Fruit fly (Drosophila melanogaster) whole organism, embryonic: ENCODE results near the gene jv.

Source experiments
- Abd-B ChIP-seq: fragments of 200-800 bp; sonication (Bioruptor generic); optimal IDR thresholded peaks from 2 replicates; lab custom pipeline; 2018; ENCODE audit warnings: missing biosample characterization, mild to moderate bottlenecking, missing genetic modification characterization, moderate library complexity
- Antp ChIP-seq: fragments of 200-800 bp; sonication (Bioruptor generic); optimal IDR thresholded peaks from 3 replicates; lab custom pipeline; 2016; ENCODE audit warnings: missing biosample characterization, missing genetic modification characterization
- Atf6 ChIP-seq: fragments of 200-800 bp; sonication (Bioruptor generic); IDR thresholded peaks from 2 replicates; pipeline ENCODE4 v1.3.6; 2022; ENCODE audit warnings: missing biosample characterization, missing genetic modification characterization
- BEAF-32 ChIP-seq: fragments of 200-800 bp; sonication (Bioruptor generic); optimal IDR thresholded peaks from 3 replicates; lab custom pipeline; 2017; ENCODE audit warnings: missing biosample characterization, missing genetic modification characterization, mild to moderate bottlenecking, moderate library complexity, missing genetic modification reagents
- Bdp1 ChIP-seq: fragments of 200-800 bp; sonication (Bioruptor generic); optimal IDR thresholded peaks from 3 replicates; lab custom pipeline; 2016; ENCODE audit warnings: missing biosample characterization, missing genetic modification characterization
- Bteb2 ChIP-seq: fragments of 200-800 bp; sonication (Bioruptor generic); optimal IDR thresholded peaks from 2 replicates; lab custom pipeline; 2016; ENCODE audit warnings: missing biosample characterization, missing genetic modification characterization
- CG10565 ChIP-seq: fragments of 200-800 bp; sonication (Bioruptor generic); optimal IDR thresholded peaks from 3 replicates; lab custom pipeline; 2016; ENCODE audit warnings: missing biosample characterization, mild to moderate bottlenecking, missing genetic modification characterization
- CG13296 ChIP-seq: fragments of 200-800 bp; sonication (Bioruptor generic); optimal IDR thresholded peaks from 3 replicates; lab custom pipeline; 2018; ENCODE audit warnings: missing biosample characterization, mild to moderate bottlenecking, missing genetic modification characterization
- CG1647 ChIP-seq: fragments of 200-800 bp; sonication (Bioruptor generic); optimal IDR thresholded peaks from 3 replicates; lab custom pipeline; 2016; ENCODE audit warnings: missing biosample characterization, missing genetic modification characterization
- CG17829 ChIP-seq: fragments of 200-800 bp; optimal IDR thresholded peaks from 2 replicates; lab custom pipeline; 2019; ENCODE audit warnings: missing biosample characterization, mild to moderate bottlenecking, missing genetic modification characterization, moderate library complexity
- CG2712 ChIP-seq: fragments of 200-800 bp; optimal IDR thresholded peaks from 3 replicates; lab custom pipeline; 2019; ENCODE audit warnings: missing biosample characterization, mild to moderate bottlenecking, missing genetic modification characterization, moderate library complexity
- CG3726 ChIP-seq: fragments of 200-800 bp; sonication (Bioruptor generic); IDR thresholded peaks from 3 replicates; pipeline ENCODE4, ENCODE4 v1.3.6; 2022; ENCODE audit warnings: missing biosample characterization, missing genetic modification characterization
- CG3838 ChIP-seq: fragments of 200-800 bp; sonication (Bioruptor generic); optimal IDR thresholded peaks from 3 replicates; lab custom pipeline; 2016; ENCODE audit warnings: missing biosample characterization, missing genetic modification characterization
- CG4328 ChIP-seq: fragments of 200-800 bp; sonication (Bioruptor generic); optimal IDR thresholded peaks from 3 replicates; lab custom pipeline; 2017; ENCODE audit warnings: missing biosample characterization, missing genetic modification reagents, missing genetic modification characterization
- CG6175 ChIP-seq: fragments of 200-800 bp; sonication (Bioruptor generic); IDR thresholded peaks from 3 replicates; pipeline ENCODE4 v1.3.6; 2022; ENCODE audit warnings: missing biosample characterization, missing genetic modification characterization
- CG9797 ChIP-seq: fragments of 200-800 bp; sonication (Bioruptor generic); optimal IDR thresholded peaks from 3 replicates; lab custom pipeline; 2018; ENCODE audit warnings: missing biosample characterization, mild to moderate bottlenecking, missing genetic modification characterization
- CG9817 ChIP-seq: fragments of 200-800 bp; sonication (Bioruptor generic); optimal IDR thresholded peaks from 2 replicates; lab custom pipeline; 2018; ENCODE audit warnings: missing biosample characterization, mild to moderate bottlenecking, missing genetic modification characterization, moderate library complexity
- CG9932 ChIP-seq: fragments of 200-800 bp; sonication (Bioruptor generic); IDR thresholded peaks from 2 replicates; pipeline ENCODE4 v1.3.6; 2022; ENCODE audit warnings: missing biosample characterization, missing genetic modification characterization
- Doc2 ChIP-seq: fragments of 200-800 bp; sonication (Bioruptor generic); IDR thresholded peaks from 2 replicates; pipeline ENCODE4 v1.3.6; 2022; ENCODE audit warnings: missing biosample characterization, missing genetic modification characterization
- Dref ChIP-seq: fragments of 200-800 bp; sonication (Bioruptor generic); IDR thresholded peaks from 2 replicates; pipeline ENCODE4 v1.3.6; 2022; ENCODE audit warnings: missing biosample characterization, missing genetic modification characterization
- Fer3 ChIP-seq: fragments of 200-800 bp; sonication (Bioruptor generic); optimal IDR thresholded peaks from 2 replicates; lab custom pipeline; 2018; ENCODE audit warnings: missing biosample characterization, mild to moderate bottlenecking, missing genetic modification characterization, moderate library complexity
- H2.0 ChIP-seq: fragments of 200-800 bp; sonication (Bioruptor generic); IDR thresholded peaks from 2 replicates; pipeline ENCODE4 v1.3.6; 2022; ENCODE audit warnings: missing biosample characterization, missing genetic modification characterization
- HHEX ChIP-seq: fragments of 200-800 bp; sonication (Bioruptor generic); optimal IDR thresholded peaks from 3 replicates; lab custom pipeline; 2017; ENCODE audit warnings: missing biosample characterization, mild to moderate bottlenecking, missing genetic modification characterization, missing genetic modification reagents
- HLH54F ChIP-seq: fragments of 200-800 bp; sonication (Bioruptor generic); optimal IDR thresholded peaks from 3 replicates; lab custom pipeline; 2016; ENCODE audit warnings: missing biosample characterization, missing genetic modification characterization
- Oaz ChIP-seq: fragments of 200-800 bp; sonication (Bioruptor generic); IDR thresholded peaks from 2 replicates; pipeline ENCODE4 v1.3.6; 2022; ENCODE audit warnings: missing biosample characterization, missing genetic modification characterization
- PHDP ChIP-seq: fragments of 200-800 bp; sonication (Bioruptor generic); optimal IDR thresholded peaks from 3 replicates; lab custom pipeline; 2018; ENCODE audit warnings: missing biosample characterization, mild to moderate bottlenecking, missing genetic modification characterization, moderate library complexity
- Sin3A ChIP-seq: fragments of >200 bp; optimal IDR thresholded peaks from 2 replicates; lab custom pipeline; 2018
- Six4 ChIP-seq: fragments of 200-800 bp; sonication (Bioruptor generic); optimal IDR thresholded peaks from 2 replicates; lab custom pipeline; 2016; ENCODE audit warnings: missing biosample characterization, missing genetic modification characterization
- Sox102F ChIP-seq: fragments of 200-800 bp; sonication (Bioruptor generic); optimal IDR thresholded peaks from 2 replicates; lab custom pipeline; 2018; ENCODE audit warnings: missing biosample characterization, mild to moderate bottlenecking, missing genetic modification characterization, moderate library complexity
- Taf1 ChIP-seq: fragments of 200-800 bp; sonication (Bioruptor generic); IDR thresholded peaks from 2 replicates; pipeline ENCODE4 v1.3.6; 2022; ENCODE audit warnings: missing biosample characterization, missing genetic modification characterization
- aop ChIP-seq: fragments of 200-800 bp; sonication (Bioruptor generic); IDR thresholded peaks from 2 replicates; pipeline ENCODE4 v1.3.6; 2022; ENCODE audit warnings: missing biosample characterization, missing genetic modification characterization
- corto ChIP-seq: fragments of 200-800 bp; sonication (Bioruptor generic); optimal IDR thresholded peaks from 2 replicates; lab custom pipeline; 2016; ENCODE audit warnings: missing biosample characterization, mild to moderate bottlenecking, missing genetic modification characterization, moderate library complexity
- da ChIP-seq: fragments of 200-800 bp; sonication (Bioruptor generic); optimal IDR thresholded peaks from 2 replicates; lab custom pipeline; 2016; ENCODE audit warnings: missing biosample characterization, missing genetic modification characterization
- dmrt99B ChIP-seq: fragments of 200-800 bp; sonication (Bioruptor generic); optimal IDR thresholded peaks from 2 replicates; lab custom pipeline; 2018; ENCODE audit warnings: missing biosample characterization, mild to moderate bottlenecking, missing genetic modification characterization, moderate library complexity
- dysf ChIP-seq: fragments of 200-800 bp; sonication (Bioruptor generic); IDR thresholded peaks from 3 replicates; pipeline ENCODE4 v1.3.6; 2022; ENCODE audit warnings: missing biosample characterization, missing genetic modification characterization
- ems ChIP-seq: fragments of 200-800 bp; sonication (Bioruptor generic); optimal IDR thresholded peaks from 3 replicates; lab custom pipeline; 2016; ENCODE audit warnings: missing biosample characterization, missing genetic modification characterization
- eve ChIP-seq, 2 experiments: fragments of >200 bp; optimal IDR thresholded peaks; 2 replicates each; lab custom pipeline; 2017; ENCODE audit warnings: missing biosample characterization in 2 of 2, missing genetic modification characterization in 2 of 2
- fd3F ChIP-seq: fragments of 200-800 bp; sonication (Bioruptor generic); optimal IDR thresholded peaks from 2 replicates; lab custom pipeline; 2018; ENCODE audit warnings: missing biosample characterization, mild to moderate bottlenecking, missing genetic modification characterization, moderate library complexity
- fd64A ChIP-seq: fragments of 200-800 bp; sonication (Bioruptor generic); optimal IDR thresholded peaks from 3 replicates; lab custom pipeline; 2018; ENCODE audit warnings: missing biosample characterization, mild to moderate bottlenecking, missing genetic modification characterization
- gcm ChIP-seq: fragments of 200-800 bp; sonication (Bioruptor generic); optimal IDR thresholded peaks from 2 replicates; lab custom pipeline; 2019; ENCODE audit warnings: missing biosample characterization, mild to moderate bottlenecking, missing genetic modification characterization, moderate library complexity
- grau ChIP-seq: fragments of 200-800 bp; optimal IDR thresholded peaks from 3 replicates; lab custom pipeline; 2019; ENCODE audit warnings: missing biosample characterization, mild to moderate bottlenecking, missing genetic modification characterization, moderate library complexity
- ind ChIP-seq: fragments of 200-800 bp; sonication (Bioruptor generic); optimal IDR thresholded peaks from 3 replicates; lab custom pipeline; 2016; ENCODE audit warnings: missing biosample characterization, missing genetic modification characterization
- knrl ChIP-seq: fragments of 200-800 bp; sonication (Bioruptor generic); IDR thresholded peaks from 3 replicates; pipeline ENCODE4 v1.3.6; 2022; ENCODE audit warnings: missing biosample characterization, missing genetic modification characterization; ENCODE audit not compliant: partially characterized antibody
- lilli ChIP-seq: fragments of 200-800 bp; sonication (Bioruptor generic); optimal IDR thresholded peaks from 3 replicates; lab custom pipeline; 2016; ENCODE audit warnings: missing biosample characterization, missing genetic modification characterization
- luna ChIP-seq: fragments of 200-800 bp; sonication (Bioruptor generic); optimal IDR thresholded peaks from 2 replicates; lab custom pipeline; 2016; ENCODE audit warnings: missing biosample characterization, missing genetic modification characterization
- mam ChIP-seq: fragments of 200-800 bp; sonication (Bioruptor generic); optimal IDR thresholded peaks from 3 replicates; lab custom pipeline; 2016; ENCODE audit warnings: missing biosample characterization, missing genetic modification characterization
- phol ChIP-seq: fragments of 200-800 bp; sonication (Bioruptor generic); optimal IDR thresholded peaks from 3 replicates; lab custom pipeline; 2018; ENCODE audit warnings: missing biosample characterization, mild to moderate bottlenecking, missing genetic modification characterization, moderate library complexity
- pros ChIP-seq: fragments of 200-800 bp; sonication (Bioruptor generic); optimal IDR thresholded peaks from 3 replicates; lab custom pipeline; 2019; ENCODE audit warnings: missing biosample characterization, mild to moderate bottlenecking, missing genetic modification characterization, moderate library complexity
- rib ChIP-seq: fragments of 200-800 bp; sonication (Bioruptor generic); IDR thresholded peaks from 2 replicates; pipeline ENCODE4 v1.3.6; 2022; ENCODE audit warnings: missing biosample characterization, missing genetic modification characterization
- run ChIP-seq: fragments of 200-800 bp; sonication (Bioruptor generic); optimal IDR thresholded peaks from 3 replicates; lab custom pipeline; 2018; ENCODE audit warnings: missing biosample characterization, mild to moderate bottlenecking, missing genetic modification characterization
- scrt ChIP-seq: fragments of 200-800 bp; sonication (Bioruptor generic); optimal IDR thresholded peaks from 2 replicates; lab custom pipeline; 2018; ENCODE audit warnings: missing biosample characterization, mild to moderate bottlenecking, missing genetic modification characterization, moderate library complexity
- usp ChIP-seq: fragments of >200 bp; optimal IDR thresholded peaks from 2 replicates; lab custom pipeline; 2017; ENCODE audit warnings: missing biosample characterization, missing genetic modification characterization

Gene jv

dm6 chr3L:6576709-6577108 lies 12.6 kb downstream of the jv start (continued):
- TF ChIP-seq fd64A (no peak), PHDP (tag; lab: Kevin White, UChicago) (peak; percentile 65), phol (tag; lab: Kevin White, UChicago) (peak; percentile 71), CG9932 (peak; percentile 42; the same call in 1 of the 2 replicates), dmrt99B (tag; lab: Kevin White, UChicago) (peak; percentile 87), lilli (GFP tag; lab: Kevin White, UChicago) (no peak), pros (no peak), mam (GFP tag; lab: Kevin White, UChicago) (peak; percentile 62), HHEX (peak; percentile 58), ind (GFP tag; lab: Kevin White, UChicago) (peak; percentile 61), CG13296 (GFP tag; lab: Kevin White, UChicago) (peak; percentile 57), Dref (no peak), grau (peak; percentile 68), Sin3A (no peak), corto (GFP tag; lab: Kevin White, UChicago) (no peak), CG10565 (no peak), fd3F (GFP tag; lab: Kevin White, UChicago) (peak; percentile 42), Abd-B (GFP tag; lab: Kevin White, UChicago) (peak; percentile 70), Oaz (GFP tag; lab: Robert Waterston, UW) (peak; percentile 44; the same call in 1 of the 2 replicates), da (no peak), CG3838 (GFP tag; lab: Kevin White, UChicago) (no peak), knrl (GFP tag; lab: Robert Waterston, UW) (no peak), rib (no peak), CG2712 (no peak), CG1647 (GFP tag; lab: Kevin White, UChicago) (peak; percentile 29), luna (GFP tag; lab: Kevin White, UChicago) (no peak), H2.0 (GFP tag; lab: Robert Waterston, UW) (peak; percentile 52; the same call in 1 of the 2 replicates), Six4 (GFP tag; lab: Kevin White, UChicago) (peak; percentile 45), ems (peak; percentile 47), dysf (GFP tag; lab: Robert Waterston, UW) (peak; percentile 80), CG17829 (tag; lab: Kevin White, UChicago) (no peak), Sox102F (GFP tag; lab: Kevin White, UChicago) (peak; percentile 81), Bdp1 (GFP tag; lab: Kevin White, UChicago) (peak; percentile 22), gcm (GFP tag; lab: Kevin White, UChicago) (no peak), Taf1 (GFP tag; lab: Robert Waterston, UW) (no peak), CG6175 (no peak), HLH54F (GFP tag; lab: Kevin White, UChicago) (no peak), CG9797 (GFP tag; lab: Kevin White, UChicago) (no peak), CG4328 (GFP tag; lab: Kevin White, UChicago) (no peak), Doc2 (GFP tag; lab: Robert Waterston, UW) (no peak), usp (GFP tag; lab: Kevin White, UChicago) (no peak), aop (GFP tag; lab: Robert Waterston, UW) (no peak), eve (GFP tag; optimal IDR thresholded peaks at IDR 0.05; lab: Kevin White, UChicago) (peak in 1 of 2 experiments; percentile 66), Antp (GFP tag; lab: Kevin White, UChicago) (peak; percentile 22), run (tag; lab: Kevin White, UChicago) (no peak), Fer3 (tag; lab: Kevin White, UChicago) (peak; percentile 71), scrt (GFP tag; lab: Kevin White, UChicago) (peak; percentile 52), Bteb2 (GFP tag; lab: Kevin White, UChicago) (peak; percentile 46), CG9817 (tag; lab: Kevin White, UChicago) (peak; percentile 39), CG3726 (GFP tag; lab: Robert Waterston, UW) (0 out of 3 replicates have a peak, but pooled peaks have one; percentile 19), BEAF-32 (GFP tag; lab: Kevin White, UChicago) (no peak), Atf6 (no peak; the same call in 1 of the 2 replicates)
